Worm (Caenorhabditis elegans) whole organism, L3 larva: Measurements from ENCODE around the gene C06E7.88.

Source experiments
- elt-1 ChIP-seq: fragments of 150-350 bp; optimal IDR thresholded peaks from 2 replicates; lab custom pipeline; 2014; ENCODE audit warnings: missing biosample characterization, missing genetic modification characterization
- fkh-2 ChIP-seq: fragments of 150-350 bp; optimal IDR thresholded peaks from 2 replicates; lab custom pipeline; 2014; ENCODE audit warnings: missing biosample characterization, missing genetic modification reagents, missing genetic modification characterization
- nhr-25 ChIP-seq: sonication (generic microtip); optimal IDR thresholded peaks from 2 replicates; lab custom pipeline; 2017; ENCODE audit warnings: missing biosample characterization, missing genetic modification characterization
- tbx-2 ChIP-seq: sonication (generic microtip); optimal IDR thresholded peaks from 2 replicates; lab custom pipeline; 2016; ENCODE audit warnings: mild to moderate bottlenecking, missing genetic modification characterization, missing compliant biosample characterization

- TF ChIP-seq tbx-2 (tag; lab: Kevin White, UChicago) = no peak
- no peak for TF ChIP-seq elt-1 (tag; lab: Kevin White, UChicago)
- no peak for TF ChIP-seq fkh-2
- no peak for TF ChIP-seq nhr-25
Observed at ce11 chrIV:5869354-5869753, 2.3 kb upstream of the C06E7.88 start.
